Fruit fly (Drosophila melanogaster) whole organism, embryonic: ENCODE data around the gene CG1635.
A peak's percentile ranks its signal among the peaks of the same experiment; 100 is the strongest.

Source experiments
- B-H1 ChIP-seq: fragments of 200-800 bp; sonication (Bioruptor generic); IDR thresholded peaks from 3 replicates; pipeline ENCODE4 v1.3.6; 2022; ENCODE audit warnings: missing biosample characterization, missing genetic modification characterization
- CG10321 ChIP-seq: fragments of 200-800 bp; sonication (Bioruptor generic); IDR thresholded peaks from 2 replicates; pipeline ENCODE4 v1.3.6; 2022; ENCODE audit warnings: missing biosample characterization, missing genetic modification characterization
- CG10565 ChIP-seq: fragments of 200-800 bp; sonication (Bioruptor generic); optimal IDR thresholded peaks from 3 replicates; lab custom pipeline; 2016; ENCODE audit warnings: missing biosample characterization, mild to moderate bottlenecking, missing genetic modification characterization
- CG12299 ChIP-seq: fragments of 200-800 bp; sonication (Bioruptor generic); optimal IDR thresholded peaks from 2 replicates; lab custom pipeline; 2018; ENCODE audit warnings: missing biosample characterization, mild to moderate bottlenecking, missing genetic modification characterization
- CG12744 ChIP-seq: fragments of 200-800 bp; sonication (Bioruptor generic); optimal IDR thresholded peaks from 2 replicates; lab custom pipeline; 2016; ENCODE audit warnings: missing biosample characterization, missing genetic modification characterization
- CG13296 ChIP-seq: fragments of 200-800 bp; sonication (Bioruptor generic); optimal IDR thresholded peaks from 3 replicates; lab custom pipeline; 2018; ENCODE audit warnings: missing biosample characterization, mild to moderate bottlenecking, missing genetic modification characterization
- CG13775 ChIP-seq: fragments of 200-800 bp; sonication (Bioruptor generic); optimal IDR thresholded peaks from 3 replicates; lab custom pipeline; 2017; ENCODE audit warnings: missing biosample characterization, mild to moderate bottlenecking, missing genetic modification characterization
- CG13894 ChIP-seq: fragments of 200-800 bp; sonication (Bioruptor generic); optimal IDR thresholded peaks from 3 replicates; lab custom pipeline; 2018; ENCODE audit warnings: missing biosample characterization, mild to moderate bottlenecking, missing genetic modification characterization, moderate library complexity
- CG14860 ChIP-seq: fragments of 200-800 bp; sonication (Bioruptor generic); IDR thresholded peaks from 3 replicates; pipeline ENCODE4 v1.3.6; 2022; ENCODE audit warnings: missing biosample characterization, missing genetic modification characterization; ENCODE audit not compliant: partially characterized antibody
- CG15073 ChIP-seq: fragments of 200-800 bp; sonication (Bioruptor generic); optimal IDR thresholded peaks from 2 replicates; lab custom pipeline; 2016; ENCODE audit warnings: missing biosample characterization, missing genetic modification characterization
- CG1529 ChIP-seq: fragments of 200-800 bp; sonication (Bioruptor generic); optimal IDR thresholded peaks from 3 replicates; lab custom pipeline; 2018; ENCODE audit warnings: missing biosample characterization, missing genetic modification characterization
- CG18011 ChIP-seq: fragments of 200-800 bp; sonication (Bioruptor generic); optimal IDR thresholded peaks from 2 replicates; lab custom pipeline; 2017; ENCODE audit warnings: missing biosample characterization, missing genetic modification characterization, mild to moderate bottlenecking, moderate library complexity, missing genotype
- CG31388 ChIP-seq: fragments of 200-800 bp; sonication (Bioruptor generic); optimal IDR thresholded peaks from 2 replicates; lab custom pipeline; 2016; ENCODE audit warnings: missing biosample characterization, missing genetic modification characterization
- CG33213 ChIP-seq: fragments of 200-800 bp; sonication (Bioruptor generic); optimal IDR thresholded peaks from 3 replicates; lab custom pipeline; 2016; ENCODE audit warnings: missing biosample characterization, missing genetic modification characterization
- CG34422 ChIP-seq: fragments of 200-800 bp; sonication (Bioruptor generic); IDR thresholded peaks from 3 replicates; pipeline ENCODE4 v1.3.6; 2022; ENCODE audit warnings: missing biosample characterization, missing genetic modification characterization
- CG7928 ChIP-seq: fragments of 200-800 bp; sonication (Bioruptor generic); optimal IDR thresholded peaks from 2 replicates; lab custom pipeline; 2017; ENCODE audit warnings: missing biosample characterization, mild to moderate bottlenecking, missing genetic modification characterization
- CG8478 ChIP-seq: fragments of >200 bp; optimal IDR thresholded peaks from 2 replicates; lab custom pipeline; 2018
- CG8924 ChIP-seq: fragments of 200-800 bp; optimal IDR thresholded peaks from 3 replicates; lab custom pipeline; 2019; ENCODE audit warnings: missing biosample characterization, mild to moderate bottlenecking, missing genetic modification characterization, moderate library complexity
- CG9437 ChIP-seq: fragments of 200-800 bp; sonication (Bioruptor generic); optimal IDR thresholded peaks from 2 replicates; lab custom pipeline; 2018; ENCODE audit warnings: missing biosample characterization, mild to moderate bottlenecking, missing genetic modification characterization
- CG9727 ChIP-seq: fragments of 200-800 bp; sonication (Bioruptor generic); optimal IDR thresholded peaks from 3 replicates; lab custom pipeline; 2017; ENCODE audit warnings: missing biosample characterization, mild to moderate bottlenecking, missing genetic modification characterization
- Camta ChIP-seq: fragments of 200-800 bp; sonication (Bioruptor generic); optimal IDR thresholded peaks from 2 replicates; lab custom pipeline; 2016; ENCODE audit warnings: missing biosample characterization, missing genetic modification characterization
- D19A ChIP-seq: fragments of 200-800 bp; optimal IDR thresholded peaks from 3 replicates; lab custom pipeline; 2019; ENCODE audit warnings: missing biosample characterization, mild to moderate bottlenecking, missing genetic modification characterization, moderate library complexity
- Dip2 ChIP-seq: fragments of 200-800 bp; sonication (Bioruptor generic); IDR thresholded peaks from 2 replicates; pipeline ENCODE4 v1.3.6; 2022; ENCODE audit warnings: missing biosample characterization, missing genetic modification characterization
- Ets65A ChIP-seq: fragments of 200-800 bp; sonication (Bioruptor generic); peaks from one replicate; lab custom pipeline; 2016; ENCODE audit warnings: missing biosample characterization, missing genetic modification characterization
- H15 ChIP-seq: fragments of 200-800 bp; sonication (Bioruptor generic); IDR thresholded peaks from 3 replicates; pipeline ENCODE4 v1.3.6; 2022; ENCODE audit warnings: missing biosample characterization, missing genetic modification characterization
- HLH3B ChIP-seq: fragments of 200-800 bp; sonication (Bioruptor generic); IDR thresholded peaks from 2 replicates; pipeline ENCODE4 v1.3.6; 2022; ENCODE audit warnings: missing biosample characterization, missing genetic modification characterization
- HLH54F ChIP-seq: fragments of 200-800 bp; sonication (Bioruptor generic); optimal IDR thresholded peaks from 3 replicates; lab custom pipeline; 2016; ENCODE audit warnings: missing biosample characterization, missing genetic modification characterization
- Hey ChIP-seq: fragments of 200-800 bp; sonication (Bioruptor generic); optimal IDR thresholded peaks from 3 replicates; lab custom pipeline; 2018; ENCODE audit warnings: missing biosample characterization, mild to moderate bottlenecking, missing genetic modification characterization
- HmgD ChIP-seq: fragments of 200-800 bp; sonication (Bioruptor generic); optimal IDR thresholded peaks from 3 replicates; lab custom pipeline; 2016; ENCODE audit warnings: missing biosample characterization, missing genetic modification characterization
- Meics ChIP-seq: fragments of 200-800 bp; sonication (Bioruptor generic); optimal IDR thresholded peaks from 2 replicates; lab custom pipeline; 2017; ENCODE audit warnings: missing biosample characterization, mild to moderate bottlenecking, missing genetic modification characterization
- NC2α ChIP-seq: fragments of 200-800 bp; sonication (Bioruptor generic); optimal IDR thresholded peaks from 2 replicates; lab custom pipeline; 2016; ENCODE audit warnings: missing biosample characterization, missing genetic modification characterization
- Opbp ChIP-seq: fragments of 200-800 bp; sonication (Bioruptor generic); IDR thresholded peaks from 3 replicates; pipeline ENCODE4 v1.3.6; 2022; ENCODE audit warnings: missing biosample characterization, missing genetic modification characterization; ENCODE audit not compliant: partially characterized antibody
- Ptx1 ChIP-seq: fragments of 200-800 bp; sonication (Bioruptor generic); IDR thresholded peaks from 2 replicates; pipeline ENCODE4 v1.3.6; 2022; ENCODE audit warnings: missing biosample characterization, missing genetic modification characterization
- Six4 ChIP-seq: fragments of 200-800 bp; sonication (Bioruptor generic); optimal IDR thresholded peaks from 2 replicates; lab custom pipeline; 2016; ENCODE audit warnings: missing biosample characterization, missing genetic modification characterization
- Sox102F ChIP-seq: fragments of 200-800 bp; sonication (Bioruptor generic); optimal IDR thresholded peaks from 2 replicates; lab custom pipeline; 2018; ENCODE audit warnings: missing biosample characterization, mild to moderate bottlenecking, missing genetic modification characterization, moderate library complexity
- Spps ChIP-seq: fragments of 200-800 bp; sonication (Bioruptor generic); optimal IDR thresholded peaks from 2 replicates; lab custom pipeline; 2018; ENCODE audit warnings: missing biosample characterization, mild to moderate bottlenecking, missing genetic modification characterization
- Xbp1 ChIP-seq: fragments of 200-800 bp; sonication (Bioruptor generic); optimal IDR thresholded peaks from 3 replicates; lab custom pipeline; 2016; ENCODE audit warnings: missing biosample characterization, mild to moderate bottlenecking, missing genetic modification characterization
- ase ChIP-seq: fragments of 200-800 bp; sonication (Bioruptor generic); IDR thresholded peaks from 3 replicates; pipeline ENCODE4 v1.3.6; 2022; ENCODE audit warnings: missing biosample characterization, missing genetic modification characterization
- bcd ChIP-seq: fragments of 200-800 bp; sonication (Bioruptor generic); optimal IDR thresholded peaks from 2 replicates; lab custom pipeline; 2017; ENCODE audit warnings: missing biosample characterization, mild to moderate bottlenecking, missing genetic modification characterization
- caup ChIP-seq: fragments of 200-800 bp; sonication (Bioruptor generic); optimal IDR thresholded peaks from 3 replicates; lab custom pipeline; 2017; ENCODE audit warnings: missing biosample characterization, mild to moderate bottlenecking, missing genetic modification characterization, moderate library complexity; ENCODE audit not compliant: severe bottlenecking
- dpn ChIP-seq, 2 experiments: fragments of 200-800 bp; sonication (Bioruptor generic); optimal IDR thresholded peaks; 3 replicates each; lab custom pipeline; 2016; ENCODE audit warnings: missing biosample characterization in 2 of 2, missing genetic modification characterization in 2 of 2
- exex ChIP-seq: fragments of 200-800 bp; sonication (Bioruptor generic); optimal IDR thresholded peaks from 4 replicates; lab custom pipeline; 2018; ENCODE audit warnings: missing biosample characterization, mild to moderate bottlenecking, missing genetic modification characterization, moderate library complexity
- kni ChIP-seq: fragments of 200-800 bp; sonication (Bioruptor generic); optimal IDR thresholded peaks from 3 replicates; lab custom pipeline; 2017; ENCODE audit warnings: mild to moderate bottlenecking, missing biosample characterization, missing genetic modification reagents, missing genetic modification characterization
- org-1 ChIP-seq: fragments of 200-800 bp; sonication (Bioruptor generic); optimal IDR thresholded peaks from 2 replicates; lab custom pipeline; 2017; ENCODE audit warnings: missing biosample characterization, missing genetic modification characterization
- sens ChIP-seq: fragments of 200-800 bp; sonication (Bioruptor generic); peaks from one replicate; lab custom pipeline; 2016; ENCODE audit warnings: missing biosample characterization, missing genetic modification characterization
- sisA ChIP-seq: fragments of 200-800 bp; sonication (Bioruptor generic); IDR thresholded peaks from 2 replicates; pipeline ENCODE4 v1.3.6; 2022; ENCODE audit warnings: missing biosample characterization, missing genetic modification characterization
- sna ChIP-seq: fragments of 200-800 bp; sonication (Bioruptor generic); IDR thresholded peaks from 2 replicates; pipeline ENCODE4 v1.3.6; 2022; ENCODE audit warnings: missing biosample characterization, missing genetic modification characterization; ENCODE audit not compliant: partially characterized antibody
- ttk ChIP-seq: fragments of 200-800 bp; sonication (Bioruptor generic); IDR thresholded peaks from 2 replicates; pipeline ENCODE4 v2.1.2; 2022; ENCODE audit warnings: missing biosample characterization, missing genetic modification characterization
- unpg ChIP-seq: fragments of 200-800 bp; sonication (Bioruptor generic); optimal IDR thresholded peaks from 3 replicates; lab custom pipeline; 2018; ENCODE audit warnings: missing biosample characterization, mild to moderate bottlenecking, missing genetic modification characterization, moderate library complexity
- vvl ChIP-seq: fragments of 200-800 bp; sonication (Bioruptor generic); IDR thresholded peaks from 2 replicates; pipeline ENCODE4 v1.3.6; 2022; ENCODE audit warnings: missing biosample characterization, missing genetic modification characterization
- wor ChIP-seq: fragments of 200-800 bp; sonication (Bioruptor generic); IDR thresholded peaks from 2 replicates; pipeline ENCODE4 v1.3.6; 2022; ENCODE audit warnings: missing biosample characterization, missing genetic modification characterization

Gene CG1635

DNA sequence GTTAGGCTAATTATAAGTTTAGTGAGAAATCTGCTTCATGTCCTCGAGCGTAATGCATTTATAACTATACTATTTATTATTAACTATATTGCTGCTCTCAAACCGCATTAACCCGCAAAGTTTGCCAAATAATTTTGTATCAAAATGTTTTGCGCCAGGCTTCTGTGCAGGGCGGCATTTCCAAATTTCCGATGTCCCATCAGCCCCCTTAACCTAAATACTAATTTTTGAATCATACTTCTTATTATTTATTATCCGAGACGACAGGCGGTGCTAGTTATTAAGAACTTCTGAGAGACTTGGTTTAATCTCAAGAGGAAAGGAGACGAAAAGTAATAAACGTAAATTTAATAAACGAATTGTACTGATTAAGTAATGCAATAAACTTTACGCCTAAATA is 22.7 kb upstream of the CG1635 start:
- no peak for TF ChIP-seq CG13775 (GFP tag; lab: Kevin White, UChicago)
- TF ChIP-seq sens (GFP tag; lab: Kevin White, UChicago): peak; percentile 55
- TF ChIP-seq CG12299 (tag; lab: Kevin White, UChicago): no peak
- TF ChIP-seq Ets65A: peak; percentile 62
- TF ChIP-seq sisA: no peak
- no peak for TF ChIP-seq HLH54F (GFP tag; lab: Kevin White, UChicago)
- TF ChIP-seq Six4: no peak
- no peak for TF ChIP-seq Ptx1 (GFP tag; lab: Robert Waterston, UW)
- no peak for TF ChIP-seq wor (GFP tag; lab: Robert Waterston, UW)
- no peak for TF ChIP-seq H15 (GFP tag; lab: Robert Waterston, UW)
- TF ChIP-seq HmgD (GFP tag; lab: Kevin White, UChicago): no peak
- no peak for TF ChIP-seq vvl
- TF ChIP-seq D19A (tag; lab: Kevin White, UChicago): no peak
- no peak for TF ChIP-seq sna (GFP tag; lab: Robert Waterston, UW)

DNA sequence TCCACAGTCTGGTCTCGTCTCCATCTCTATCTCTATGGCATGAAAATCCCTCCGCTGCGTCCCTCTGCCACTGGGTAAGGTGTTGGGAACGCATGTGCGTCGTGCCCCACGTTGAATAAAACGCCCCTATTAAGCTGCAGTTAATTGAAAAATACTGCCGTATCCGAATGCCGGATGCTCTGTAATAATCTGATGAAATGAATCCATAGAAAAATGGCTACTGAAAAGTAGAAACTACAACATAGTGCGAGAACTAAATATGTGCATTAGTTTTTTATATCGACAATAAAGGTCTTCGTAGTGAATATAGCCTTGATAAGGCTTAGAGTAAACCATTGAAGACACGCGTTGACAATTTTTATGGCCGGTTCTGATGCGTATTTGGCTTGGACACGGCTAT is 21.7 kb upstream of the CG1635 start:
- 0 out of 3 replicates have a peak, but pooled peaks have one; percentile 16 for TF ChIP-seq B-H1 (GFP tag; lab: Robert Waterston, UW)
- peak; percentile 18 for TF ChIP-seq bcd
- no peak for TF ChIP-seq caup (GFP tag; lab: Kevin White, UChicago)
- TF ChIP-seq CG15073 (GFP tag; lab: Kevin White, UChicago): no peak
- TF ChIP-seq Sox102F (GFP tag; lab: Kevin White, UChicago): peak; percentile 52
- peak; percentile 48; the same call in 1 of the 3 replicates for TF ChIP-seq ase (GFP tag; lab: Robert Waterston, UW)
- peak; percentile 32 for TF ChIP-seq Spps (tag; lab: Kevin White, UChicago)
- no peak for TF ChIP-seq NC2α
- TF ChIP-seq Meics (GFP tag; lab: Kevin White, UChicago): no peak
- peak; percentile 19 for TF ChIP-seq org-1 (GFP tag; lab: Kevin White, UChicago)
- peak; percentile 52 for TF ChIP-seq CG9727
- TF ChIP-seq CG12744 (GFP tag; lab: Kevin White, UChicago): no peak
- no peak for TF ChIP-seq Opbp (GFP tag; lab: Robert Waterston, UW)
- no peak for TF ChIP-seq CG10565 (GFP tag; lab: Kevin White, UChicago)
- no peak for TF ChIP-seq Camta (GFP tag; lab: Kevin White, UChicago)
- no peak for TF ChIP-seq Dip2
- no peak for TF ChIP-seq Hey (tag; lab: Kevin White, UChicago)
- peak; percentile 45 for TF ChIP-seq CG1529 (GFP tag; lab: Kevin White, UChicago)
- peak; percentile 73 for TF ChIP-seq HLH3B (GFP tag; lab: Robert Waterston, UW)
- peak; percentile 32 for TF ChIP-seq CG8924 (tag; lab: Kevin White, UChicago)
- no peak for TF ChIP-seq CG9437 (GFP tag; lab: Kevin White, UChicago)
- TF ChIP-seq exex (tag; lab: Kevin White, UChicago): no peak
- peak; percentile 16 for TF ChIP-seq CG33213
- TF ChIP-seq CG7928 (GFP tag; lab: Kevin White, UChicago): no peak
- peak; percentile 56; the same call in 1 of the 2 replicates for TF ChIP-seq ttk (GFP tag; lab: Robert Waterston, UW)
- 0 out of 2 replicates have a peak, but pooled peaks have one; percentile 22 for TF ChIP-seq CG10321 (GFP tag; lab: Robert Waterston, UW)
- TF ChIP-seq CG13894: no peak
- TF ChIP-seq CG34422 (GFP tag; lab: Robert Waterston, UW): 0 out of 3 replicates have a peak, but pooled peaks have one; percentile 13
- no peak for TF ChIP-seq CG8478 (lab: Kevin White, UChicago)
- no peak for TF ChIP-seq CG13296 (GFP tag; lab: Kevin White, UChicago)
- TF ChIP-seq CG31388 (GFP tag; lab: Kevin White, UChicago): no peak
- TF ChIP-seq kni (GFP tag; lab: Kevin White, UChicago): no peak
- TF ChIP-seq H15 (GFP tag; lab: Robert Waterston, UW): peak; percentile 38; the same call in 1 of the 3 replicates
- no peak for TF ChIP-seq unpg (GFP tag; lab: Kevin White, UChicago)
- peak; percentile 18 to 32 for TF ChIP-seq dpn (GFP tag; optimal IDR thresholded peaks at IDR 0.05; lab: Kevin White, UChicago)
- no peak for TF ChIP-seq CG14860
- TF ChIP-seq Xbp1: peak; percentile 27
- no peak for TF ChIP-seq CG18011 (GFP tag; lab: Kevin White, UChicago)
